Fruit fly (Drosophila melanogaster): ENCODE results near the gene Sf3a1.

- TF ChIP-seq CG15710 (tag; optimal IDR thresholded peaks at IDR 0.05) (no peak), CG12605 (GFP tag; IDR thresholded peaks at IDR 0.05) (no peak), CG17806 (tag; optimal IDR thresholded peaks at IDR 0.05) (no peak), Snoo (tag; optimal IDR thresholded peaks at IDR 0.05) (no peak), CG8159 (tag; optimal IDR thresholded peaks at IDR 0.05) (no peak), EcR (GFP tag; optimal IDR thresholded peaks at IDR 0.05) (no peak), Ets98B (GFP tag; IDR thresholded peaks at IDR 0.05) (no peak), Pif1A (GFP tag; optimal IDR thresholded peaks at IDR 0.05) (no peak), gl (tag; optimal IDR thresholded peaks at IDR 0.05) (no peak), D1 (tag; optimal IDR thresholded peaks at IDR 0.05) (no peak), fd96Ca (GFP tag; IDR thresholded peaks at IDR 0.05) (no peak)
These were observed 41.4 kb upstream of the Sf3a1 start for dm6 chr3R:17043570-17043923.

All from whole organism, pupa.